Fruit fly (Drosophila melanogaster) whole organism, embryonic: ENCODE measurements around the gene Mst36Fb.

ENCODE experiments used
- Awh ChIP-seq: fragments of 200-800 bp; sonication (Bioruptor generic); IDR thresholded peaks from 2 replicates; pipeline ENCODE4, ENCODE4 v1.3.6; 2022; ENCODE audit warnings: missing biosample characterization, missing genetic modification characterization
- CG10274 ChIP-seq: fragments of 200-800 bp; sonication (Bioruptor generic); optimal IDR thresholded peaks from 3 replicates; lab custom pipeline; 2017; ENCODE audit warnings: missing biosample characterization, mild to moderate bottlenecking, missing genetic modification characterization
- CG10366 ChIP-seq: fragments of 200-800 bp; sonication (Bioruptor generic); IDR thresholded peaks from 2 replicates; pipeline ENCODE4 v1.3.6; 2022; ENCODE audit warnings: missing biosample characterization, missing genetic modification characterization
- CG10565 ChIP-seq: fragments of 200-800 bp; sonication (Bioruptor generic); optimal IDR thresholded peaks from 3 replicates; lab custom pipeline; 2016; ENCODE audit warnings: missing biosample characterization, mild to moderate bottlenecking, missing genetic modification characterization
- CG10979 ChIP-seq: fragments of 200-800 bp; sonication (Bioruptor generic); optimal IDR thresholded peaks from 2 replicates; lab custom pipeline; 2018; ENCODE audit warnings: missing biosample characterization, mild to moderate bottlenecking, missing genetic modification characterization, moderate library complexity
- CG11093 ChIP-seq: fragments of 200-800 bp; sonication (Bioruptor generic); IDR thresholded peaks from 3 replicates; pipeline ENCODE4 v1.3.6; 2022; ENCODE audit warnings: missing biosample characterization, missing genetic modification characterization
- CG13123 ChIP-seq: fragments of 200-800 bp; sonication (Bioruptor generic); optimal IDR thresholded peaks from 2 replicates; lab custom pipeline; 2016; ENCODE audit warnings: missing biosample characterization, missing genetic modification characterization
- CG14050 ChIP-seq: fragments of 200-800 bp; sonication (Bioruptor generic); IDR thresholded peaks from 3 replicates; pipeline ENCODE4 v1.3.6; 2022; ENCODE audit warnings: missing biosample characterization, missing genetic modification characterization
- CG14667 ChIP-seq: fragments of 200-800 bp; sonication (Bioruptor generic); IDR thresholded peaks from 2 replicates; pipeline ENCODE4 v1.3.6; 2022; ENCODE audit warnings: missing biosample characterization, missing genetic modification characterization
- CG14965 ChIP-seq: fragments of 200-800 bp; sonication (Bioruptor generic); optimal IDR thresholded peaks from 2 replicates; lab custom pipeline; 2016; ENCODE audit warnings: missing biosample characterization, missing genetic modification characterization, borderline replicate concordance
- CG15269 ChIP-seq: fragments of 200-800 bp; sonication (Bioruptor generic); optimal IDR thresholded peaks from 2 replicates; lab custom pipeline; 2018; ENCODE audit warnings: missing biosample characterization, mild to moderate bottlenecking, missing genetic modification characterization, moderate library complexity
- CG15479 ChIP-seq: fragments of 200-800 bp; sonication (Bioruptor generic); optimal IDR thresholded peaks from 3 replicates; lab custom pipeline; 2019; ENCODE audit warnings: missing biosample characterization, mild to moderate bottlenecking, missing genetic modification characterization, moderate library complexity
- CG1602 ChIP-seq: fragments of 200-800 bp; sonication (Bioruptor generic); optimal IDR thresholded peaks from 3 replicates; lab custom pipeline; 2016; ENCODE audit warnings: missing biosample characterization, missing genetic modification characterization
- CG1832 ChIP-seq: fragments of 200-800 bp; sonication (Bioruptor generic); optimal IDR thresholded peaks from 2 replicates; lab custom pipeline; 2017; ENCODE audit warnings: missing biosample characterization, mild to moderate bottlenecking, missing genetic modification characterization, inconsistent platforms
- CG2120 ChIP-seq: fragments of 200-800 bp; sonication (Bioruptor generic); optimal IDR thresholded peaks from 3 replicates; lab custom pipeline; 2016; ENCODE audit warnings: missing biosample characterization, missing genetic modification characterization
- CG2678 ChIP-seq: fragments of 200-800 bp; sonication (Bioruptor generic); optimal IDR thresholded peaks from 3 replicates; lab custom pipeline; 2019; ENCODE audit warnings: missing biosample characterization, mild to moderate bottlenecking, missing genetic modification characterization, moderate library complexity
- CG31365 ChIP-seq: fragments of 200-800 bp; sonication (Bioruptor generic); optimal IDR thresholded peaks from 2 replicates; lab custom pipeline; 2018; ENCODE audit warnings: missing biosample characterization, mild to moderate bottlenecking, missing genetic modification characterization
- CG32772 ChIP-seq: fragments of 200-800 bp; sonication (Bioruptor generic); IDR thresholded peaks from 2 replicates; pipeline ENCODE4 v1.3.6; 2022; ENCODE audit warnings: missing biosample characterization, missing genetic modification characterization
- CG5180 ChIP-seq: fragments of 200-800 bp; sonication (Bioruptor generic); optimal IDR thresholded peaks from 3 replicates; lab custom pipeline; 2017; ENCODE audit warnings: missing biosample characterization, missing genetic modification characterization, mild to moderate bottlenecking, moderate library complexity, missing genetic modification reagents
- CG6654 ChIP-seq: fragments of 200-800 bp; sonication (Bioruptor generic); optimal IDR thresholded peaks from 2 replicates; lab custom pipeline; 2017; ENCODE audit warnings: missing biosample characterization, mild to moderate bottlenecking, missing genetic modification characterization
- CG7928 ChIP-seq: fragments of 200-800 bp; sonication (Bioruptor generic); optimal IDR thresholded peaks from 2 replicates; lab custom pipeline; 2017; ENCODE audit warnings: missing biosample characterization, mild to moderate bottlenecking, missing genetic modification characterization
- CG8924 ChIP-seq: fragments of 200-800 bp; optimal IDR thresholded peaks from 3 replicates; lab custom pipeline; 2019; ENCODE audit warnings: missing biosample characterization, mild to moderate bottlenecking, missing genetic modification characterization, moderate library complexity
- CrebB ChIP-seq: fragments of 200-800 bp; sonication (Bioruptor generic); optimal IDR thresholded peaks from 3 replicates; lab custom pipeline; 2018; ENCODE audit warnings: missing biosample characterization, mild to moderate bottlenecking, missing genetic modification characterization
- Deaf1 ChIP-seq: fragments of 200-800 bp; optimal IDR thresholded peaks from 3 replicates; lab custom pipeline; 2019; ENCODE audit warnings: missing biosample characterization, mild to moderate bottlenecking, missing genetic modification characterization, moderate library complexity
- Dll ChIP-seq: fragments of 200-800 bp; sonication (Bioruptor generic); IDR thresholded peaks from 4 replicates; pipeline ENCODE4 v1.3.6; 2022; ENCODE audit warnings: missing biosample characterization, missing genetic modification characterization; ENCODE audit not compliant: partially characterized antibody
- HLH4C ChIP-seq: fragments of 200-800 bp; sonication (Bioruptor generic); IDR thresholded peaks from 3 replicates; pipeline ENCODE4 v1.3.6; 2022; ENCODE audit warnings: missing biosample characterization, missing genetic modification characterization; ENCODE audit not compliant: partially characterized antibody
- HLH54F ChIP-seq: fragments of 200-800 bp; sonication (Bioruptor generic); optimal IDR thresholded peaks from 3 replicates; lab custom pipeline; 2016; ENCODE audit warnings: missing biosample characterization, missing genetic modification characterization
- HLHmδ ChIP-seq: fragments of 200-800 bp; sonication (Bioruptor generic); optimal IDR thresholded peaks from 2 replicates; lab custom pipeline; 2018; ENCODE audit warnings: missing biosample characterization, mild to moderate bottlenecking, missing genetic modification characterization, moderate library complexity
- Hmx ChIP-seq: fragments of 200-800 bp; sonication (Bioruptor generic); optimal IDR thresholded peaks from 2 replicates; lab custom pipeline; 2016; ENCODE audit warnings: missing biosample characterization, missing genetic modification characterization
- Mrtf ChIP-seq: fragments of 200-800 bp; sonication (Bioruptor generic); IDR thresholded peaks from 3 replicates; pipeline ENCODE4 v1.3.6; 2022; ENCODE audit warnings: missing biosample characterization, missing genetic modification characterization
- Myb ChIP-seq: fragments of 200-800 bp; sonication (Bioruptor generic); optimal IDR thresholded peaks from 2 replicates; lab custom pipeline; 2016; ENCODE audit warnings: missing biosample characterization, missing genetic modification characterization
- Pdp1 ChIP-seq, 2 experiments: fragments of 200-800 bp; sonication (Bioruptor generic); optimal IDR thresholded peaks; 3 replicates each; lab custom pipeline; 2016; ENCODE audit warnings: missing biosample characterization in 2 of 2, missing genetic modification characterization in 2 of 2, mild to moderate bottlenecking in 1 of 2, moderate library complexity in 1 of 2
- Rfx ChIP-seq: fragments of 200-800 bp; sonication (Bioruptor generic); IDR thresholded peaks from 2 replicates; pipeline ENCODE4 v1.3.6; 2022; ENCODE audit warnings: missing biosample characterization, missing genetic modification characterization
- Vsx1 ChIP-seq: fragments of 200-800 bp; sonication (Bioruptor generic); optimal IDR thresholded peaks from 2 replicates; lab custom pipeline; 2017; ENCODE audit warnings: missing biosample characterization, mild to moderate bottlenecking, missing genetic modification characterization, missing genetic modification reagents
- br ChIP-seq: fragments of >200 bp; optimal IDR thresholded peaks from 2 replicates; lab custom pipeline; 2017
- cg ChIP-seq: fragments of 200-800 bp; sonication (Bioruptor generic); optimal IDR thresholded peaks from 3 replicates; lab custom pipeline; 2019; ENCODE audit warnings: missing biosample characterization, mild to moderate bottlenecking, missing genetic modification characterization, moderate library complexity
- dan ChIP-seq: fragments of 200-800 bp; sonication (Bioruptor generic); IDR thresholded peaks from 2 replicates; pipeline ENCODE4 v1.3.6; 2022; ENCODE audit warnings: missing biosample characterization, missing genetic modification characterization
- emc ChIP-seq: fragments of 200-800 bp; sonication (Bioruptor generic); optimal IDR thresholded peaks from 2 replicates; lab custom pipeline; 2016; ENCODE audit warnings: missing biosample characterization, missing genetic modification characterization
- fd102C ChIP-seq: fragments of 200-800 bp; sonication (Bioruptor generic); optimal IDR thresholded peaks from 2 replicates; lab custom pipeline; 2018; ENCODE audit warnings: missing biosample characterization, mild to moderate bottlenecking, missing genetic modification characterization, moderate library complexity
- gem ChIP-seq: fragments of 200-800 bp; sonication (Bioruptor generic); optimal IDR thresholded peaks from 2 replicates; lab custom pipeline; 2019; ENCODE audit warnings: missing biosample characterization, mild to moderate bottlenecking, missing genetic modification characterization, moderate library complexity
- grn ChIP-seq: fragments of 200-800 bp; sonication (Bioruptor generic); optimal IDR thresholded peaks from 3 replicates; lab custom pipeline; 2017; ENCODE audit warnings: missing biosample characterization, missing genetic modification characterization
- mirr ChIP-seq: fragments of 200-800 bp; sonication (Bioruptor generic); optimal IDR thresholded peaks from 3 replicates; lab custom pipeline; 2018; ENCODE audit warnings: missing biosample characterization, mild to moderate bottlenecking, missing genetic modification characterization
- prd ChIP-seq, 3 experiments: fragments of >200 bp in 2 of 3; fragments of 200-800 bp in 1 of 3; sonication (Bioruptor generic) in 1 of 3; optimal IDR thresholded peaks in 2 of 3; IDR thresholded peaks in 1 of 3; 2 replicates in 2 of 3; 3 replicates in 1 of 3; pipeline versions ENCODE4 v1.3.6 to Lab custom; 2017 to 2022; ENCODE audit warnings: missing biosample characterization in 1 of 3, missing genetic modification characterization in 1 of 3
- pros ChIP-seq: fragments of 200-800 bp; sonication (Bioruptor generic); optimal IDR thresholded peaks from 3 replicates; lab custom pipeline; 2019; ENCODE audit warnings: missing biosample characterization, mild to moderate bottlenecking, missing genetic modification characterization, moderate library complexity
- sd ChIP-seq: fragments of 200-800 bp; sonication (Bioruptor generic); optimal IDR thresholded peaks from 3 replicates; lab custom pipeline; 2018; ENCODE audit warnings: missing biosample characterization, mild to moderate bottlenecking, missing genetic modification characterization, moderate library complexity
- sna ChIP-seq: fragments of 200-800 bp; sonication (Bioruptor generic); IDR thresholded peaks from 2 replicates; pipeline ENCODE4 v1.3.6; 2022; ENCODE audit warnings: missing biosample characterization, missing genetic modification characterization; ENCODE audit not compliant: partially characterized antibody
- sug ChIP-seq: fragments of 200-800 bp; optimal IDR thresholded peaks from 2 replicates; lab custom pipeline; 2019; ENCODE audit warnings: missing biosample characterization, mild to moderate bottlenecking, missing genetic modification characterization, moderate library complexity
- wor ChIP-seq: fragments of 200-800 bp; sonication (Bioruptor generic); IDR thresholded peaks from 2 replicates; pipeline ENCODE4 v1.3.6; 2022; ENCODE audit warnings: missing biosample characterization, missing genetic modification characterization
- zen ChIP-seq: fragments of 200-800 bp; sonication (Bioruptor generic); optimal IDR thresholded peaks from 3 replicates; lab custom pipeline; 2018; ENCODE audit warnings: missing biosample characterization, mild to moderate bottlenecking, missing genetic modification characterization, moderate library complexity
- zfh2 ChIP-seq: fragments of 200-800 bp; sonication (Bioruptor generic); optimal IDR thresholded peaks from 2 replicates; lab custom pipeline; 2016; ENCODE audit warnings: missing biosample characterization, missing genetic modification characterization

The Mst36Fb gene

DNA sequence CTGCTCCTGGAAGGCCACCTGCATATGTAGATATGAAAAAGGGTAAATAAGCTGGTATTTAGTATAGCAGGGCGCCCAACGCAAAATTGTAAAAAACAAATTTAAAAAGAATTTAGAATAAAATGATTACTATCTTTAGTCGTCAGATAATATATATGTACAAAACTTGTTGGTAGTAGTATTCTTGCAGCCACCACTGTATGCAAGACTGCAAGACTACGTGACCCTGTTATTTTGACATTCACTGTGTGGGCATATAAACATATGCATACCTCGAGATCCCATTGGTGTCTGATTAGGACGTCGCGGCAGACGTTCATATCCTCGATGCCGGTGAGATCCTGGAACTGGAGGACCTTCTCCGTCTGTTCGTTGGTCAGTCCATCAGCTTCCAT lies 32.9 kb upstream of the Mst36Fb start (continued):
- TF ChIP-seq CG15479 (GFP tag; lab: Kevin White, UChicago) (no peak), Vsx1 (GFP tag; lab: Kevin White, UChicago) (no peak), CG14050 (GFP tag; lab: Robert Waterston, UW) (no peak), sug (tag; lab: Kevin White, UChicago) (no peak), wor (GFP tag; lab: Robert Waterston, UW) (no peak), CG6654 (GFP tag; lab: Kevin White, UChicago) (no peak), CG1832 (GFP tag; lab: Kevin White, UChicago) (no peak), dan (GFP tag; lab: Robert Waterston, UW) (no peak), Deaf1 (tag; lab: Kevin White, UChicago) (no peak), CG5180 (GFP tag; lab: Kevin White, UChicago) (no peak), CG1602 (GFP tag; lab: Kevin White, UChicago) (peak; percentile 22), CG31365 (tag; lab: Kevin White, UChicago) (no peak), CrebB (tag; lab: Kevin White, UChicago) (no peak), Pdp1 (GFP tag; optimal IDR thresholded peaks at IDR 0.05; lab: Kevin White, UChicago) (peak in 1 of 2 experiments; percentile 13), CG14667 (GFP tag; lab: Robert Waterston, UW) (no peak), Mrtf (GFP tag; lab: Robert Waterston, UW) (no peak), CG14965 (no peak), mirr (GFP tag; lab: Kevin White, UChicago) (no peak), CG2120 (GFP tag; lab: Kevin White, UChicago) (peak; percentile 70), pros (GFP tag; lab: Kevin White, UChicago) (no peak), CG32772 (GFP tag; lab: Robert Waterston, UW) (no peak), gem (tag; lab: Kevin White, UChicago) (peak; percentile 43), Rfx (peak; percentile 56; the same call in 1 of the 2 replicates), fd102C (no peak), CG2678 (peak; percentile 20), CG15269 (tag; lab: Kevin White, UChicago) (no peak), HLH4C (GFP tag; lab: Robert Waterston, UW) (no peak), br (no peak), CG11093 (GFP tag; lab: Robert Waterston, UW) (no peak), prd (optimal IDR thresholded peaks at IDR 0.05; lab: Kevin White, UChicago) (no peak), prd (GFP tag; IDR thresholded peaks at IDR 0.05; lab: Robert Waterston, UW) (0 out of 3 replicates have a peak, but pooled peaks have one; percentile 36), zen (tag; lab: Kevin White, UChicago) (no peak), CG13123 (GFP tag; lab: Kevin White, UChicago) (no peak), sna (GFP tag; lab: Robert Waterston, UW) (no peak), grn (GFP tag; lab: Kevin White, UChicago) (no peak), HLH54F (GFP tag; lab: Kevin White, UChicago) (peak; percentile 4), CG10366 (GFP tag; lab: Robert Waterston, UW) (peak; percentile 32), cg (no peak), Dll (no peak), CG10274 (GFP tag; lab: Kevin White, UChicago) (no peak), Awh (GFP tag; lab: Robert Waterston, UW) (no peak; the same call in 1 of the 2 replicates), Hmx (GFP tag; lab: Kevin White, UChicago) (no peak), CG8924 (tag; lab: Kevin White, UChicago) (no peak), Myb (GFP tag; lab: Kevin White, UChicago) (no peak), zfh2 (GFP tag; lab: Kevin White, UChicago) (peak; percentile 9), HLHmδ (GFP tag; lab: Kevin White, UChicago) (no peak), sd (tag; lab: Kevin White, UChicago) (no peak), CG10565 (no peak), emc (GFP tag; lab: Kevin White, UChicago) (no peak), CG10979 (tag; lab: Kevin White, UChicago) (no peak), CG7928 (GFP tag; lab: Kevin White, UChicago) (no peak)
